Fruit fly (Drosophila melanogaster) whole organism, embryonic: ENCODE measurements around the gene CG3841.

Source experiments
- Blimp-1 ChIP-seq: fragments of 200-800 bp; sonication (Bioruptor generic); optimal IDR thresholded peaks from 3 replicates; lab custom pipeline; 2018; ENCODE audit warnings: missing biosample characterization, missing genetic modification characterization, mild to moderate bottlenecking, moderate library complexity, missing genetic modification reagents
- CG10321 ChIP-seq: fragments of 200-800 bp; sonication (Bioruptor generic); IDR thresholded peaks from 2 replicates; pipeline ENCODE4 v1.3.6; 2022; ENCODE audit warnings: missing biosample characterization, missing genetic modification characterization
- CG10431 ChIP-seq: fragments of 200-800 bp; sonication (Bioruptor generic); optimal IDR thresholded peaks from 3 replicates; lab custom pipeline; 2018; ENCODE audit warnings: missing biosample characterization, mild to moderate bottlenecking, missing genetic modification characterization
- CG10462 ChIP-seq: fragments of 200-800 bp; sonication (Bioruptor generic); optimal IDR thresholded peaks from 2 replicates; lab custom pipeline; 2016; ENCODE audit warnings: missing biosample characterization, missing genetic modification characterization
- CG12744 ChIP-seq: fragments of 200-800 bp; sonication (Bioruptor generic); optimal IDR thresholded peaks from 2 replicates; lab custom pipeline; 2016; ENCODE audit warnings: missing biosample characterization, missing genetic modification characterization
- CG13775 ChIP-seq: fragments of 200-800 bp; sonication (Bioruptor generic); optimal IDR thresholded peaks from 3 replicates; lab custom pipeline; 2017; ENCODE audit warnings: missing biosample characterization, mild to moderate bottlenecking, missing genetic modification characterization
- CG1647 ChIP-seq: fragments of 200-800 bp; sonication (Bioruptor generic); optimal IDR thresholded peaks from 3 replicates; lab custom pipeline; 2016; ENCODE audit warnings: missing biosample characterization, missing genetic modification characterization
- CG17359 ChIP-seq: fragments of 200-800 bp; sonication (Bioruptor generic); optimal IDR thresholded peaks from 3 replicates; lab custom pipeline; 2018; ENCODE audit warnings: missing biosample characterization, mild to moderate bottlenecking, missing genetic modification characterization, moderate library complexity
- CG17612 ChIP-seq: fragments of 200-800 bp; sonication (Bioruptor generic); IDR thresholded peaks from 2 replicates; pipeline ENCODE4 v1.3.6; 2022; ENCODE audit warnings: missing biosample characterization, missing genetic modification characterization
- CG17829 ChIP-seq: fragments of 200-800 bp; optimal IDR thresholded peaks from 2 replicates; lab custom pipeline; 2019; ENCODE audit warnings: missing biosample characterization, mild to moderate bottlenecking, missing genetic modification characterization, moderate library complexity
- CG1832 ChIP-seq: fragments of 200-800 bp; sonication (Bioruptor generic); optimal IDR thresholded peaks from 2 replicates; lab custom pipeline; 2017; ENCODE audit warnings: missing biosample characterization, mild to moderate bottlenecking, missing genetic modification characterization, inconsistent platforms
- CG2120 ChIP-seq: fragments of 200-800 bp; sonication (Bioruptor generic); optimal IDR thresholded peaks from 3 replicates; lab custom pipeline; 2016; ENCODE audit warnings: missing biosample characterization, missing genetic modification characterization
- CG42726 ChIP-seq: fragments of 200-800 bp; sonication (Bioruptor generic); IDR thresholded peaks from 2 replicates; pipeline ENCODE4 v1.3.6; 2022; ENCODE audit warnings: missing biosample characterization, missing genetic modification characterization; ENCODE audit not compliant: partially characterized antibody
- CG4424 ChIP-seq: fragments of 200-800 bp; sonication (Bioruptor generic); optimal IDR thresholded peaks from 3 replicates; lab custom pipeline; 2016; ENCODE audit warnings: missing biosample characterization, missing genetic modification characterization
- CG8290 ChIP-seq, 3 experiments: fragments of 200-800 bp; sonication (Bioruptor generic); optimal IDR thresholded peaks; 2 replicates each; lab custom pipeline; 2016 to 2019; ENCODE audit warnings: missing biosample characterization in 3 of 3, missing genetic modification characterization in 3 of 3, mild to moderate bottlenecking in 2 of 3, moderate library complexity in 1 of 3
- CG8765 ChIP-seq: fragments of 200-800 bp; sonication (Bioruptor generic); IDR thresholded peaks from 2 replicates; pipeline ENCODE4 v1.3.6; 2022; ENCODE audit warnings: missing biosample characterization, missing genetic modification characterization
- CG9876 ChIP-seq: fragments of 200-800 bp; sonication (Bioruptor generic); optimal IDR thresholded peaks from 2 replicates; lab custom pipeline; 2016; ENCODE audit warnings: missing biosample characterization, missing genetic modification characterization
- D19A ChIP-seq: fragments of 200-800 bp; optimal IDR thresholded peaks from 3 replicates; lab custom pipeline; 2019; ENCODE audit warnings: missing biosample characterization, mild to moderate bottlenecking, missing genetic modification characterization, moderate library complexity
- Dek ChIP-seq: fragments of 200-800 bp; sonication (Bioruptor generic); optimal IDR thresholded peaks from 3 replicates; lab custom pipeline; 2019; ENCODE audit warnings: missing biosample characterization, mild to moderate bottlenecking, missing genetic modification characterization, moderate library complexity
- Doc2 ChIP-seq: fragments of 200-800 bp; sonication (Bioruptor generic); IDR thresholded peaks from 2 replicates; pipeline ENCODE4 v1.3.6; 2022; ENCODE audit warnings: missing biosample characterization, missing genetic modification characterization
- Elba2 ChIP-seq: fragments of 200-800 bp; sonication (Bioruptor generic); optimal IDR thresholded peaks from 3 replicates; lab custom pipeline; 2016; ENCODE audit warnings: missing biosample characterization, missing genetic modification characterization
- Fer1 ChIP-seq: fragments of 200-800 bp; sonication (Bioruptor generic); optimal IDR thresholded peaks from 2 replicates; lab custom pipeline; 2017; ENCODE audit warnings: missing biosample characterization, mild to moderate bottlenecking, missing genetic modification characterization
- Hmx ChIP-seq: fragments of 200-800 bp; sonication (Bioruptor generic); optimal IDR thresholded peaks from 2 replicates; lab custom pipeline; 2016; ENCODE audit warnings: missing biosample characterization, missing genetic modification characterization
- Mrtf ChIP-seq: fragments of 200-800 bp; sonication (Bioruptor generic); IDR thresholded peaks from 3 replicates; pipeline ENCODE4 v1.3.6; 2022; ENCODE audit warnings: missing biosample characterization, missing genetic modification characterization
- NC2α ChIP-seq: fragments of 200-800 bp; sonication (Bioruptor generic); optimal IDR thresholded peaks from 2 replicates; lab custom pipeline; 2016; ENCODE audit warnings: missing biosample characterization, missing genetic modification characterization
- Poxn ChIP-seq: fragments of 200-800 bp; sonication (Bioruptor generic); IDR thresholded peaks from 2 replicates; pipeline ENCODE4 v1.3.6; 2022; ENCODE audit warnings: missing biosample characterization, missing genetic modification characterization
- Sox100B ChIP-seq: fragments of 200-800 bp; sonication (Bioruptor generic); optimal IDR thresholded peaks from 3 replicates; lab custom pipeline; 2018; ENCODE audit warnings: missing biosample characterization, mild to moderate bottlenecking, missing genetic modification characterization
- abd-A ChIP-seq: fragments of 200-800 bp; sonication (Bioruptor generic); optimal IDR thresholded peaks from 3 replicates; lab custom pipeline; 2019; ENCODE audit warnings: missing biosample characterization, mild to moderate bottlenecking, missing genetic modification characterization, moderate library complexity
- az2 ChIP-seq: fragments of 200-800 bp; sonication (Bioruptor generic); optimal IDR thresholded peaks from 3 replicates; lab custom pipeline; 2016; ENCODE audit warnings: missing biosample characterization, missing genetic modification characterization
- cad ChIP-seq: fragments of >200 bp; optimal IDR thresholded peaks from 2 replicates; lab custom pipeline; 2017; ENCODE audit warnings: missing biosample characterization, missing genetic modification characterization
- chm ChIP-seq: fragments of 200-800 bp; sonication (Bioruptor generic); IDR thresholded peaks from 2 replicates; pipeline ENCODE4 v1.3.6; 2022; ENCODE audit warnings: missing biosample characterization, missing genetic modification characterization
- dm ChIP-seq: fragments of 200-800 bp; sonication (Bioruptor generic); optimal IDR thresholded peaks from 3 replicates; lab custom pipeline; 2016; ENCODE audit warnings: missing biosample characterization, missing genetic modification characterization
- dmrt11E ChIP-seq: fragments of 200-800 bp; sonication (Bioruptor generic); optimal IDR thresholded peaks from 3 replicates; lab custom pipeline; 2018; ENCODE audit warnings: missing biosample characterization, mild to moderate bottlenecking, missing genetic modification characterization, moderate library complexity
- grn ChIP-seq: fragments of 200-800 bp; sonication (Bioruptor generic); optimal IDR thresholded peaks from 3 replicates; lab custom pipeline; 2017; ENCODE audit warnings: missing biosample characterization, missing genetic modification characterization
- gro ChIP-seq: fragments of 200-800 bp; sonication (Bioruptor generic); optimal IDR thresholded peaks from 2 replicates; lab custom pipeline; 2016; ENCODE audit warnings: missing biosample characterization, missing genetic modification characterization
- gt ChIP-seq: fragments of 200-800 bp; sonication (Bioruptor generic); IDR thresholded peaks from 2 replicates; pipeline ENCODE4 v1.3.6; 2022; ENCODE audit warnings: missing biosample characterization, missing genetic modification characterization
- jigr1 ChIP-seq: fragments of 200-800 bp; sonication (Bioruptor generic); IDR thresholded peaks from 3 replicates; pipeline ENCODE4 v1.3.6; 2022; ENCODE audit warnings: missing biosample characterization, missing genetic modification characterization
- klu ChIP-seq: fragments of 200-800 bp; sonication (Bioruptor generic); IDR thresholded peaks from 2 replicates; pipeline ENCODE4 v1.3.6; 2022; ENCODE audit warnings: missing biosample characterization, missing genetic modification characterization
- lilli ChIP-seq: fragments of 200-800 bp; sonication (Bioruptor generic); optimal IDR thresholded peaks from 3 replicates; lab custom pipeline; 2016; ENCODE audit warnings: missing biosample characterization, missing genetic modification characterization
- nau ChIP-seq: fragments of 200-800 bp; sonication (Bioruptor generic); optimal IDR thresholded peaks from 3 replicates; lab custom pipeline; 2017; ENCODE audit warnings: missing biosample characterization, mild to moderate bottlenecking, missing genetic modification characterization, missing genetic modification reagents
- peb ChIP-seq: fragments of 200-800 bp; sonication (Bioruptor generic); IDR thresholded peaks from 2 replicates; pipeline ENCODE4 v1.3.6; 2022; ENCODE audit warnings: missing biosample characterization, missing genetic modification characterization
- pita ChIP-seq: fragments of 200-800 bp; sonication (Bioruptor generic); optimal IDR thresholded peaks from 2 replicates; lab custom pipeline; 2017; ENCODE audit warnings: missing biosample characterization, mild to moderate bottlenecking, missing genetic modification characterization
- ranshi ChIP-seq: fragments of 200-800 bp; sonication (Bioruptor generic); IDR thresholded peaks from 2 replicates; pipeline ENCODE4 v1.3.6; 2022; ENCODE audit warnings: missing biosample characterization, missing genetic modification characterization
- rib ChIP-seq: fragments of 200-800 bp; sonication (Bioruptor generic); IDR thresholded peaks from 2 replicates; pipeline ENCODE4 v1.3.6; 2022; ENCODE audit warnings: missing biosample characterization, missing genetic modification characterization
- sens ChIP-seq: fragments of 200-800 bp; sonication (Bioruptor generic); peaks from one replicate; lab custom pipeline; 2016; ENCODE audit warnings: missing biosample characterization, missing genetic modification characterization
- sisA ChIP-seq: fragments of 200-800 bp; sonication (Bioruptor generic); IDR thresholded peaks from 2 replicates; pipeline ENCODE4 v1.3.6; 2022; ENCODE audit warnings: missing biosample characterization, missing genetic modification characterization
- slou ChIP-seq: fragments of 200-800 bp; sonication (Bioruptor generic); optimal IDR thresholded peaks from 3 replicates; lab custom pipeline; 2016; ENCODE audit warnings: missing biosample characterization, missing genetic modification characterization
- sug ChIP-seq: fragments of 200-800 bp; optimal IDR thresholded peaks from 2 replicates; lab custom pipeline; 2019; ENCODE audit warnings: missing biosample characterization, mild to moderate bottlenecking, missing genetic modification characterization, moderate library complexity
- tgo ChIP-seq: fragments of 200-800 bp; sonication (Bioruptor generic); IDR thresholded peaks from 3 replicates; pipeline ENCODE4 v1.3.6; 2022; ENCODE audit warnings: missing biosample characterization, missing genetic modification characterization
- wek ChIP-seq: fragments of 200-800 bp; sonication (Bioruptor generic); optimal IDR thresholded peaks from 3 replicates; lab custom pipeline; 2018; ENCODE audit warnings: missing biosample characterization, mild to moderate bottlenecking, missing genetic modification characterization, moderate library complexity
- zf30C ChIP-seq: fragments of 200-800 bp; sonication (Bioruptor generic); optimal IDR thresholded peaks from 3 replicates; lab custom pipeline; 2018; ENCODE audit warnings: missing biosample characterization, mild to moderate bottlenecking, missing genetic modification characterization

CG3841 gene

DNA sequence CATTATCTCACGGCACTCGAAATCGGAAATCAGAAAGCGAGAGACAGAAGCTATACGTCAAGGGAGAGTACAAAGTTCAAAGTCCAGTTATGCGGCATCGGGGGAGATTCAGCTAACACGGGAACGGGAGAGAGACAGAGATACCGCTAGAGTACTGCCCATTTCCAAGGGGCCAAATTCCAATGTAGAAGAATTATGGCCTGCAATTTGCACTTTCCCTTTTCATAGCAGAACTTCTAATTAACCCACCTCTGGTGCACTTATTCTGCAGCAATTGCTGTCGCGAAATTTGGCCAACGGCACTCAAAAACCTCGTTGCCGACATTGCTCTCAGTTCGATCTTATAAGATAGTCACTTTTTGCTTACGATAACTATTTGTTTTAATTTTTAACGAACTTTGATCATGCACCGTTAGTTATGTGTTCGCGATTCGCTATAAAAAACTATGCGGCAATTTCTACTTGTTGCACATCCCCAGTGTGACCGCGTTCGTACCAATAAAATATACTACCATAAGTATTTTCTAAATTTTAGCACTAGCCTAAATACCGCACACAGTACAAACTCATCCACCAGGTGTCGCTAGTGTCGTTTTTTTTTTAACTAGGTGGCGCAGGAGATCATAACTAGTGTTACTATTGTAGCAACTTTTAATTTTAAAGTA lies 12.9 kb upstream of the CG3841 start, which contains the start of gene Mtpalpha (continued):
- TF ChIP-seq gt (GFP tag; lab: Robert Waterston, UW) (no peak), sug (tag; lab: Kevin White, UChicago) (peak; percentile 32), CG17612 (GFP tag; lab: Robert Waterston, UW) (no peak), Mrtf (GFP tag; lab: Robert Waterston, UW) (no peak), CG10431 (GFP tag; lab: Kevin White, UChicago) (no peak), dm (GFP tag; lab: Kevin White, UChicago) (no peak), Poxn (GFP tag; lab: Robert Waterston, UW) (no peak), Blimp-1 (GFP tag; lab: Kevin White, UChicago) (peak; percentile 64), CG9876 (GFP tag; lab: Kevin White, UChicago) (peak; percentile 42), CG12744 (peak; percentile 27), sisA (GFP tag; lab: Robert Waterston, UW) (peak; percentile 41), CG10462 (GFP tag; lab: Kevin White, UChicago) (peak; percentile 34), CG17829 (no peak), abd-A (tag; lab: Kevin White, UChicago) (no peak), klu (no peak), pita (GFP tag; lab: Kevin White, UChicago) (peak; percentile 29), CG4424 (GFP tag; lab: Kevin White, UChicago) (no peak), lilli (GFP tag; lab: Kevin White, UChicago) (peak; percentile 61), CG17359 (tag; lab: Kevin White, UChicago) (peak; percentile 7), zf30C (GFP tag; lab: Kevin White, UChicago) (no peak), jigr1 (no peak), slou (no peak), Fer1 (GFP tag; lab: Kevin White, UChicago) (peak; percentile 24), CG42726 (0 out of 2 replicates have a peak, but pooled peaks have one; percentile 15), tgo (GFP tag; lab: Robert Waterston, UW) (0 out of 3 replicates have a peak, but pooled peaks have one; percentile 17), NC2α (GFP tag; lab: Kevin White, UChicago) (no peak), rib (peak; percentile 36; the same call in 1 of the 2 replicates), CG8765 (GFP tag; lab: Robert Waterston, UW) (no peak), wek (GFP tag; lab: Kevin White, UChicago) (no peak), CG10321 (GFP tag; lab: Robert Waterston, UW) (no peak), Dek (tag; lab: Kevin White, UChicago) (peak; percentile 65), chm (no peak), Sox100B (peak; percentile 8), peb (GFP tag; lab: Robert Waterston, UW) (no peak), ranshi (GFP tag; lab: Robert Waterston, UW) (no peak), az2 (GFP tag; lab: Kevin White, UChicago) (peak; percentile 50), CG1647 (GFP tag; lab: Kevin White, UChicago) (no peak), nau (GFP tag; lab: Kevin White, UChicago) (no peak), Elba2 (GFP tag; lab: Kevin White, UChicago) (peak; percentile 2), CG13775 (no peak), D19A (tag; lab: Kevin White, UChicago) (no peak), Hmx (GFP tag; lab: Kevin White, UChicago) (no peak), CG8290 (GFP tag; optimal IDR thresholded peaks at IDR 0.05; lab: Kevin White, UChicago) (peak; percentile 96), CG8290 (tag; optimal IDR thresholded peaks at IDR 0.05; lab: Kevin White, UChicago) (no peak), dmrt11E (peak; percentile 32), grn (GFP tag; lab: Kevin White, UChicago) (no peak), Doc2 (GFP tag; lab: Robert Waterston, UW) (no peak), gro (GFP tag; lab: Kevin White, UChicago) (peak; percentile 59), CG1832 (no peak), sens (GFP tag; lab: Kevin White, UChicago) (peak; percentile 89), cad (GFP tag; lab: Kevin White, UChicago) (no peak), CG2120 (GFP tag; lab: Kevin White, UChicago) (peak; percentile 38)
